Worm (Caenorhabditis elegans) whole organism, L4 larva: ENCODE measurements around the gene aman-1.

Experiments used
- F10B5.3 ChIP-seq: sonication (generic microtip); optimal IDR thresholded peaks from 2 replicates; lab custom pipeline; 2016; ENCODE audit warnings: mild to moderate bottlenecking, missing genetic modification characterization, missing compliant biosample characterization
- F37D6.2 ChIP-seq: sonication (generic microtip); optimal IDR thresholded peaks from 2 replicates; lab custom pipeline; 2016; ENCODE audit warnings: mild to moderate bottlenecking, missing genetic modification characterization, missing compliant biosample characterization
- F49E8.2 ChIP-seq: sonication (generic microtip); optimal IDR thresholded peaks from 2 replicates; lab custom pipeline; 2016; ENCODE audit warnings: missing compliant biosample characterization, mild to moderate bottlenecking, missing genetic modification characterization, borderline replicate concordance
- R02D3.7 ChIP-seq: fragments of 150-350 bp; sonication (generic microtip); optimal IDR thresholded peaks from 3 replicates; lab custom pipeline; 2014; ENCODE audit warnings: missing biosample characterization, missing genetic modification characterization
- T20F7.1 ChIP-seq: fragments of 200-800 bp; sonication (Bioruptor generic); optimal IDR thresholded peaks from 2 replicates; lab custom pipeline; 2018; ENCODE audit warnings: mild to moderate bottlenecking, missing genetic modification characterization, missing compliant biosample characterization
- Y105C5A.15 ChIP-seq: fragments of 200-800 bp; sonication (Bioruptor generic); IDR thresholded peaks from 2 replicates; pipeline ENCODE4 v1.3.6; 2022; ENCODE audit warnings: missing genetic modification characterization, missing compliant biosample characterization
- Y5F2A.4 ChIP-seq: fragments of 200-800 bp; sonication (Bioruptor generic); optimal IDR thresholded peaks from 2 replicates; lab custom pipeline; 2018; ENCODE audit warnings: mild to moderate bottlenecking, missing genetic modification characterization, missing compliant biosample characterization
- ZK337.2 ChIP-seq: fragments of 200-800 bp; sonication (Bioruptor generic); IDR thresholded peaks from 2 replicates; pipeline ENCODE4 v1.3.6; 2022; ENCODE audit warnings: missing genetic modification reagents, missing genetic modification characterization, missing compliant biosample characterization
- aha-1 ChIP-seq: fragments of 150-350 bp; peaks from one replicate; lab custom pipeline; 2014; ENCODE audit warnings: missing biosample characterization, missing genetic modification characterization
- ceh-32 ChIP-seq: sonication (generic microtip); optimal IDR thresholded peaks from 2 replicates; lab custom pipeline; 2016; ENCODE audit warnings: mild to moderate bottlenecking, missing genetic modification characterization, missing compliant biosample characterization; ENCODE audit not compliant: poor library complexity
- ceh-44 ChIP-seq: fragments of 200-800 bp; sonication (Bioruptor generic); IDR thresholded peaks from 2 replicates; pipeline ENCODE4 v1.3.6; 2022; ENCODE audit warnings: missing genetic modification reagents, missing genetic modification characterization, missing compliant biosample characterization
- ceh-62 ChIP-seq: sonication (generic microtip); optimal IDR thresholded peaks from 2 replicates; lab custom pipeline; 2017; ENCODE audit warnings: missing biosample characterization, missing genetic modification characterization
- ces-1 ChIP-seq: fragments of 150-350 bp; sonication (generic microtip); optimal IDR thresholded peaks from 4 replicates; lab custom pipeline; 2014; ENCODE audit warnings: missing biosample characterization, missing genetic modification reagents, missing genetic modification characterization
- ctbp-1 ChIP-seq: fragments of 200-800 bp; sonication (Bioruptor generic); IDR thresholded peaks from 2 replicates; pipeline ENCODE4 v1.3.6; 2022; ENCODE audit warnings: missing genetic modification reagents, missing genetic modification characterization, missing compliant biosample characterization
- daf-16 ChIP-seq, 3 experiments: sonication (generic microtip); optimal IDR thresholded peaks; 2 replicates each; lab custom pipeline; 2016 to 2017; ENCODE audit warnings: missing genetic modification characterization in 3 of 3, missing genetic modification reagents in 3 of 3, mild to moderate bottlenecking in 2 of 3, missing compliant biosample characterization in 2 of 3, missing biosample characterization in 1 of 3, moderate library complexity in 1 of 3
- daf-8 ChIP-seq: fragments of 200-800 bp; sonication (Bioruptor generic); IDR thresholded peaks from 2 replicates; pipeline ENCODE4 v1.3.6; 2022; ENCODE audit warnings: missing genetic modification characterization, missing compliant biosample characterization
- dmd-6 ChIP-seq: fragments of 200-800 bp; sonication (Bioruptor generic); IDR thresholded peaks from 2 replicates; pipeline ENCODE4 v1.3.6; 2022; ENCODE audit warnings: missing genetic modification reagents, missing genetic modification characterization, missing compliant biosample characterization
- duxl-1 ChIP-seq: sonication (generic microtip); optimal IDR thresholded peaks from 2 replicates; lab custom pipeline; 2016; ENCODE audit warnings: mild to moderate bottlenecking, missing genetic modification characterization, moderate library complexity, missing compliant biosample characterization; ENCODE audit not compliant: poor library complexity
- dve-1 ChIP-seq: sonication (generic microtip); optimal IDR thresholded peaks from 2 replicates; lab custom pipeline; 2017; ENCODE audit warnings: antibody characterized with exemption, mild to moderate bottlenecking, missing genetic modification characterization, missing compliant biosample characterization; ENCODE audit not compliant: insufficient read depth
- hif-1 ChIP-seq, 2 experiments: sonication (generic microtip); optimal IDR thresholded peaks; 2 replicates each; lab custom pipeline; 2016 to 2017; ENCODE audit warnings: missing compliant biosample characterization in 2 of 2, missing genetic modification characterization in 2 of 2, missing genetic modification reagents in 2 of 2, missing genotype in 2 of 2, mild to moderate bottlenecking in 1 of 2
- hlh-11 ChIP-seq: fragments of 200-800 bp; sonication (Bioruptor generic); optimal IDR thresholded peaks from 2 replicates; lab custom pipeline; 2018; ENCODE audit warnings: mild to moderate bottlenecking, missing genetic modification characterization, missing compliant biosample characterization
- hlh-30 ChIP-seq: sonication (generic microtip); optimal IDR thresholded peaks from 2 replicates; lab custom pipeline; 2017; ENCODE audit warnings: antibody characterized with exemption, mild to moderate bottlenecking, missing genetic modification characterization, missing compliant biosample characterization; ENCODE audit not compliant: insufficient read depth
- lim-7 ChIP-seq: fragments of 200-800 bp; sonication (Bioruptor generic); IDR thresholded peaks from 2 replicates; pipeline ENCODE4 v1.3.6; 2022; ENCODE audit warnings: missing genetic modification characterization, missing compliant biosample characterization
- lin-15B ChIP-seq: fragments of 150-350 bp; sonication (generic microtip); optimal IDR thresholded peaks from 3 replicates; lab custom pipeline; 2014; ENCODE audit warnings: missing biosample characterization, missing genetic modification characterization
- lin-29 ChIP-seq: fragments of 200-800 bp; sonication (Bioruptor generic); IDR thresholded peaks from 2 replicates; pipeline ENCODE4 v1.3.6; 2022; ENCODE audit warnings: missing genetic modification reagents, missing genetic modification characterization, missing compliant biosample characterization
- lir-3 ChIP-seq: sonication (generic microtip); optimal IDR thresholded peaks from 2 replicates; lab custom pipeline; 2016; ENCODE audit warnings: mild to moderate bottlenecking, missing genetic modification characterization, missing compliant biosample characterization
- madf-5 ChIP-seq, 2 experiments: fragments of 200-800 bp; sonication (Bioruptor generic); IDR thresholded peaks; 2 replicates each; pipeline ENCODE4 v1.3.6; 2022; ENCODE audit warnings: missing compliant biosample characterization in 2 of 2, missing genetic modification characterization in 2 of 2
- madf-9 ChIP-seq: fragments of 200-800 bp; sonication (Bioruptor generic); conservative IDR thresholded peaks from 2 replicates; pipeline ENCODE4 v1.3.6; 2022; ENCODE audit warnings: missing genetic modification reagents, missing genetic modification characterization, missing compliant biosample characterization
- mdl-1 ChIP-seq, 2 experiments: fragments of 150-350 bp in 1 of 2; sonication (generic microtip) in 1 of 2; optimal IDR thresholded peaks; 2 replicates each; lab custom pipeline; 2014 to 2017; ENCODE audit warnings: missing biosample characterization in 2 of 2, missing genetic modification characterization in 2 of 2
- mep-1 ChIP-seq: fragments of 150-350 bp; sonication (generic microtip); optimal IDR thresholded peaks from 3 replicates; lab custom pipeline; 2014; ENCODE audit warnings: missing biosample characterization, missing genetic modification characterization
- mxl-3 ChIP-seq: fragments of 200-800 bp; sonication (Bioruptor generic); optimal IDR thresholded peaks from 2 replicates; lab custom pipeline; 2018; ENCODE audit warnings: mild to moderate bottlenecking, missing genetic modification characterization, missing compliant biosample characterization
- nhr-102 ChIP-seq: sonication (generic microtip); optimal IDR thresholded peaks from 2 replicates; lab custom pipeline; 2016; ENCODE audit warnings: mild to moderate bottlenecking, missing genetic modification characterization, moderate library complexity, missing compliant biosample characterization
- nhr-111 ChIP-seq: fragments of 200-800 bp; sonication (Bioruptor generic); optimal IDR thresholded peaks from 2 replicates; lab custom pipeline; 2018; ENCODE audit warnings: mild to moderate bottlenecking, missing genetic modification characterization, missing compliant biosample characterization
- nhr-28 ChIP-seq: fragments of 150-350 bp; optimal IDR thresholded peaks from 2 replicates; lab custom pipeline; 2014; ENCODE audit warnings: missing biosample characterization, missing genetic modification characterization
- nhr-41 ChIP-seq: fragments of 200-800 bp; sonication (Bioruptor generic); IDR thresholded peaks from 2 replicates; pipeline ENCODE4 v1.3.6; 2022; ENCODE audit warnings: missing genetic modification reagents, missing genetic modification characterization, missing compliant biosample characterization
- nhr-48 ChIP-seq: sonication (generic microtip); optimal IDR thresholded peaks from 2 replicates; lab custom pipeline; 2016; ENCODE audit warnings: mild to moderate bottlenecking, missing genetic modification characterization, missing compliant biosample characterization
- nhr-77 ChIP-seq: fragments of 150-350 bp; optimal IDR thresholded peaks from 2 replicates; lab custom pipeline; 2014; ENCODE audit warnings: missing biosample characterization, missing genetic modification characterization
- pha-4 ChIP-seq, 2 experiments: fragments of 150-350 bp in 1 of 2; fragments of 200-800 bp in 1 of 2; sonication (Bioruptor generic) in 1 of 2; IDR thresholded peaks in 1 of 2; optimal IDR thresholded peaks in 1 of 2; 2 replicates each; pipeline versions ENCODE4 v1.3.6 to Lab custom; 2014 to 2022; ENCODE audit warnings: missing genetic modification characterization in 2 of 2, missing genetic modification reagents in 2 of 2, missing biosample characterization in 1 of 2, missing compliant biosample characterization in 1 of 2
- php-3 ChIP-seq: fragments of 200-800 bp; sonication (Bioruptor generic); IDR thresholded peaks from 2 replicates; pipeline ENCODE4 v1.3.6; 2022; ENCODE audit warnings: missing genetic modification reagents, missing genetic modification characterization, missing compliant biosample characterization
- pqm-1 ChIP-seq: sonication (generic microtip); optimal IDR thresholded peaks from 2 replicates; lab custom pipeline; 2017; ENCODE audit warnings: missing biosample characterization, missing genetic modification characterization
- sdz-12 ChIP-seq: fragments of 200-800 bp; sonication (Bioruptor generic); optimal IDR thresholded peaks from 2 replicates; lab custom pipeline; 2018; ENCODE audit warnings: mild to moderate bottlenecking, missing genetic modification characterization, missing compliant biosample characterization
- snpc-1.2 ChIP-seq: fragments of 200-800 bp; sonication (Bioruptor generic); IDR thresholded peaks from 2 replicates; pipeline ENCODE4 v1.3.6; 2022; ENCODE audit warnings: missing genetic modification reagents, missing genetic modification characterization, missing compliant biosample characterization
- snpc-4 ChIP-seq: fragments of 150-350 bp; optimal IDR thresholded peaks from 2 replicates; lab custom pipeline; 2014; ENCODE audit warnings: missing biosample characterization, missing genetic modification characterization
- tra-1 ChIP-seq: fragments of 200-800 bp; sonication (Bioruptor generic); IDR thresholded peaks from 2 replicates; pipeline ENCODE4 v1.3.6; 2022; ENCODE audit warnings: missing genetic modification reagents, missing genetic modification characterization, missing compliant biosample characterization
- unc-130 ChIP-seq: sonication (generic microtip); optimal IDR thresholded peaks from 2 replicates; lab custom pipeline; 2016; ENCODE audit warnings: missing genetic modification reagents, missing genetic modification characterization, missing compliant biosample characterization
- unc-62 ChIP-seq, 3 experiments: fragments of 150-350 bp in 1 of 3; sonication (generic microtip); optimal IDR thresholded peaks in 2 of 3; peaks in 1 of 3; 1 replicate in 1 of 3; 2 replicates in 2 of 3; lab custom pipeline; 2014 to 2017; ENCODE audit warnings: missing biosample characterization in 3 of 3, missing genetic modification characterization in 3 of 3, missing genetic modification reagents in 3 of 3, missing genotype in 1 of 3
- vab-7 ChIP-seq: fragments of 200-800 bp; sonication (Bioruptor generic); IDR thresholded peaks from 2 replicates; pipeline ENCODE4 v1.3.6; 2022; ENCODE audit warnings: missing genetic modification reagents, missing genetic modification characterization, missing compliant biosample characterization
- zfp-3 ChIP-seq: fragments of 200-800 bp; sonication (Bioruptor generic); conservative IDR thresholded peaks from 2 replicates; pipeline ENCODE4 v1.3.6; 2022; ENCODE audit warnings: missing genetic modification reagents, missing genetic modification characterization, missing compliant biosample characterization
- zip-11 ChIP-seq: fragments of 200-800 bp; sonication (Bioruptor generic); IDR thresholded peaks from 2 replicates; pipeline ENCODE4 v1.3.6; 2022; ENCODE audit warnings: missing genetic modification characterization, missing compliant biosample characterization

Gene aman-1

DNA sequence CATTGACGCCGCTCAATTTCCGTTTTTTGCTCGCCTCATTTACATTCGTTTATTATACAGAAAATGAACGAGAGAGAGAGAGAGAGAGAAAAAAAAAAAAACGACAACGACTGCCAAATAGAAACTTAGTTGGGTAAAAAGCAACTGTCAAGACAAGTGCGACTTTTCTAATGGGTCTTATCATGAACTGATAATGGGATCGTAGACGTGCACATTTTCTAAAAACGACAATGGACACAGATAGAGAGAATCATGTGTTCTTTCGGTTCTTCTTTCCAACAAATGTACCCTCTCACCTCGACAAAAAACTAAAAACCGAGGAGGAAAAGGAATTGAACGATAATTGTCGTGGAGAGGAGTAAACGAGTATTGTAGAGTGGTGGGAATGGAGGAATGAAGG, 32.8 kb upstream of the aman-1 start:
- TF ChIP-seq nhr-102 (peak; percentile 46), vab-7 (GFP tag; lab: Robert Waterston, UW) (no peak), F37D6.2 (tag; lab: Kevin White, UChicago) (no peak), daf-16 (GFP tag; optimal IDR thresholded peaks at IDR 0.05; lab: Kevin White, UChicago) (no peak), daf-16 (tag; optimal IDR thresholded peaks at IDR 0.05; lab: Kevin White, UChicago) (peak; percentile 62), dmd-6 (peak; percentile 90), pha-4 (GFP tag; IDR thresholded peaks at IDR 0.05; lab: Robert Waterston, UW) (0 out of 2 replicates have a peak, but pooled peaks have one; percentile 21), pha-4 (tag; optimal IDR thresholded peaks at IDR 0.05; lab: Kevin White, UChicago) (no peak), snpc-4 (tag; lab: Kevin White, UChicago) (no peak), hlh-11 (tag; lab: Kevin White, UChicago) (peak; percentile 67), F10B5.3 (tag; lab: Kevin White, UChicago) (no peak), nhr-111 (no peak), ctbp-1 (GFP tag; lab: Robert Waterston, UW) (no peak), lir-3 (tag; lab: Kevin White, UChicago) (no peak), duxl-1 (tag; lab: Kevin White, UChicago) (no peak), ceh-32 (tag; lab: Kevin White, UChicago) (no peak), madf-9 (no peak), Y105C5A.15 (GFP tag; lab: Robert Waterston, UW) (no peak), dve-1 (tag; lab: Kevin White, UChicago) (peak; percentile 84), ceh-62 (tag; lab: Kevin White, UChicago) (no peak), mxl-3 (GFP tag; lab: Kevin White, UChicago) (no peak), Y5F2A.4 (GFP tag; lab: Kevin White, UChicago) (no peak), T20F7.1 (GFP tag; lab: Kevin White, UChicago) (no peak), daf-8 (GFP tag; lab: Robert Waterston, UW) (no peak), madf-5 (GFP tag; IDR thresholded peaks at IDR 0.05; lab: Robert Waterston, UW) (no peak), nhr-28 (tag; lab: Kevin White, UChicago) (peak; percentile 69), mdl-1 (tag; optimal IDR thresholded peaks at IDR 0.05; lab: Kevin White, UChicago) (no peak), zip-11 (no peak), F49E8.2 (no peak), tra-1 (GFP tag; lab: Robert Waterston, UW) (peak; percentile 57), zfp-3 (no peak), mep-1 (tag; lab: Kevin White, UChicago) (peak; percentile 8), lim-7 (no peak), lin-15B (tag; lab: Kevin White, UChicago) (no peak), nhr-77 (peak; percentile 72), pqm-1 (tag; lab: Kevin White, UChicago) (peak; percentile 94), nhr-41 (GFP tag; lab: Robert Waterston, UW) (no peak), lin-29 (no peak), hif-1 (tag; optimal IDR thresholded peaks at IDR 0.05; lab: Kevin White, UChicago) (peak in 1 of 2 experiments; percentile 23), ceh-44 (no peak), aha-1 (no peak), hlh-30 (tag; lab: Kevin White, UChicago) (peak; percentile 23), sdz-12 (GFP tag; lab: Kevin White, UChicago) (no peak), nhr-48 (tag; lab: Kevin White, UChicago) (peak; percentile 57), php-3 (no peak), ZK337.2 (GFP tag; lab: Robert Waterston, UW) (no peak), snpc-1.2 (GFP tag; lab: Robert Waterston, UW) (no peak), unc-62 (GFP tag; optimal IDR thresholded peaks at IDR 0.05 in 1 of 2; lab: Kevin White, UChicago) (peak in 1 of 2 experiments; percentile 92), unc-62 (tag; optimal IDR thresholded peaks at IDR 0.05; lab: Kevin White, UChicago) (no peak), unc-130 (GFP tag; lab: Kevin White, UChicago) (no peak), R02D3.7 (tag; lab: Kevin White, UChicago) (no peak), ces-1 (GFP tag; lab: Kevin White, UChicago) (no peak)
